Comparison of ENCODE assay signal across 2 worm cellular contexts in the genomic region with DNA sequence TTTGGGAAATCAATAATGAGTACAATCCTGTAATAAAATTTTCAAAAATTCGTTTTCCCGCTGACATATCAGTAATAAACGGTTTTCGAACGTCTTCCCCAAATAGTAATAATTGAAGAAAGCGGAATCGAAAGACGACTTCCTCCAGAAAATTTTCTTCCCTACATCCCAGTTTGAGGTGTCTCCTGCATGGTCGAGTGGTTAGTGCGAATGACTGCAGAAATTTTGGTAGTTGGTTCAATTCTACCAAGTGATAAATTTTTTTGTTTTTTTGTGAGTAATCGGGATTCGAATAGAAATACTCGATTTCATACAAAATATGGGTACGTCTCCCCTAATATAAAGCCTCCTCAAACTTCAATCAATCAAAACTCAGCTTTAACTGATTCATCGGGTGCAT.
A peak's percentile ranks its signal among the peaks of the same experiment; 100 is the strongest.
TF ChIP-seq lines count a peak whose summit lies in the region.
"Not testable (repeated sequence)": the region's sequence is repeated elsewhere in the genome, so short reads cannot be mapped to it uniquely, and the experiment has no call there.

No protein-coding gene starts in this region.

TF ChIP-seq in whole organism, L4 larva, 104 proteins besides CTCF, POLR2A, EP300 and RAD21:
- TF ChIP-seq Y48G9A.11 (GFP tag; IDR thresholded peaks at IDR 0.05; lab: Robert Waterston, UW) (peak; percentile 35; the same call in 1 of the 2 replicates), nhr-41 (GFP tag; IDR thresholded peaks at IDR 0.05; lab: Robert Waterston, UW) (0 out of 2 replicates have a peak, but pooled peaks have one; percentile 10), Y105C5A.15 (GFP tag; IDR thresholded peaks at IDR 0.05; lab: Robert Waterston, UW) (peak; percentile 82; the same call in 1 of the 2 replicates), madf-5 (GFP tag; IDR thresholded peaks at IDR 0.05; lab: Robert Waterston, UW) (0 out of 4 replicates have a peak, but pooled peaks of 1 of the 2 experiments have one; percentile 37), F26F4.8 (GFP tag; conservative IDR thresholded peaks at IDR 0.05; lab: Robert Waterston, UW) (peak; percentile 62; the same call in 1 of the 2 replicates), madf-9 (GFP tag; conservative IDR thresholded peaks at IDR 0.05; lab: Robert Waterston, UW) (peak; percentile 60), arid-1 (GFP tag; conservative IDR thresholded peaks at IDR 0.05; lab: Robert Waterston, UW) (0 out of 2 replicates have a peak, but pooled peaks have one; percentile 54), D1046.2 (GFP tag; IDR thresholded peaks at IDR 0.05; lab: Robert Waterston, UW) (0 out of 2 replicates have a peak, but pooled peaks have one; percentile 31)

TF ChIP-seq in whole organism, young adult, 124 proteins besides CTCF, POLR2A, EP300 and RAD21:
- peak; percentile 79 for TF ChIP-seq tbp1 (GFP tag; optimal IDR thresholded peaks at IDR 0.05; lab: Kevin White, UChicago)
- TF ChIP-seq lin-26 (GFP tag; IDR thresholded peaks at IDR 0.05; lab: Robert Waterston, UW) = peak; percentile 82
- not testable (repeated sequence) for TF ChIP-seq rpc-1 (optimal IDR thresholded peaks at IDR 0.05; lab: Kevin White, UChicago)
- TF ChIP-seq rpc-1 (tag; optimal IDR thresholded peaks at IDR 0.05; lab: Kevin White, UChicago) = peak; percentile 19
- peak; percentile 35 for TF ChIP-seq B0261.1 (tag; optimal IDR thresholded peaks at IDR 0.05; lab: Kevin White, UChicago)
